Fruit fly (Drosophila melanogaster): ENCODE results near the gene Lipt2.

- TF ChIP-seq CTCF (optimal IDR thresholded peaks at IDR 0.05) (no peak), CG8478 (optimal IDR thresholded peaks at IDR 0.05) (no peak)
Measured at dm6 chr3R:4399810-4400496, 37.2 kb downstream of the Lipt2 start.

Data from S2 (cell line).